Worm (Caenorhabditis elegans) whole organism, L1 larva: Measurements from ENCODE around the gene oig-5.

Source experiments
- pqm-1 ChIP-seq: sonication (generic microtip); optimal IDR thresholded peaks from 3 replicates; lab custom pipeline; 2017; ENCODE audit warnings: missing biosample characterization, missing genetic modification characterization
- tbx-2 ChIP-seq: sonication (generic microtip); optimal IDR thresholded peaks from 2 replicates; lab custom pipeline; 2016; ENCODE audit warnings: missing genetic modification characterization, missing compliant biosample characterization
- ztf-4 ChIP-seq: fragments of 150-350 bp; optimal IDR thresholded peaks from 2 replicates; lab custom pipeline; 2014; ENCODE audit warnings: missing biosample characterization, missing genetic modification characterization

DNA sequence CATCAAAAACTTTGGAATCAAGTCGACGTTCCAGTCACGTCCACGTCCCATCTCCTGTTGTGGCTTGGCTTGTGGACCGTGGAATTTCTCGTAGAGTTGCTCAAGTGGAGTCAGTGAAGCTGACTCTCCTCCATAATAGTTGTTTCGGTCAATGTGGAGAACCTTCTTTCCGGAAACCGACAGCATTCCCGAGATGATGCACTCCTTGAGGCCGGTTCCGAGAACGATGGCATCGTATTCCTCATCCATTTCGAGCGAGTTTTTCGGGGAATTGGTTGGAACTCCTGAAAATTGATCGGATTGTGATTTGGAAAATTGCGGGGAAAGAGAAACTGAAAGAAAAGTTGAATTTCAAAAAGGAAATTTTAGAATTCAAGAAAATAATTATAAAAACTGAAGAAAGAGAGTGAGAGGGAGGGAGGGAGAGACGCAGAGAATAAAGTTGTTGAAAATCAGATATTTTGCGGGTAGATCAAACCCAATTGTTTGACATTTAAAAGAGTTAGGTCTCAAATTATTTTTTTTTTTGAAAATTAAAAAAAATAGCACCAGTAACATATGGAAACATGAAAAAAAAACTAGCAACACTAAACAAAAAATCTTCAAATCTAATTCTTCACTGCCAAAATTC lies 14.3 kb upstream of the oig-5 start, which contains the start of gene gdi-1:
- TF ChIP-seq tbx-2 (no peak), pqm-1 (no peak), ztf-4 (tag; lab: Kevin White, UChicago) (peak; percentile 12)
